Worm (Caenorhabditis elegans) whole organism, L4 larva: Measurements from ENCODE around the gene W07G1.1.
"Not testable (repeated sequence)": the region's sequence is repeated elsewhere in the genome, so short reads cannot be mapped to it uniquely, and the experiment has no call there.

Experiments
- F37D6.2 ChIP-seq: sonication (generic microtip); optimal IDR thresholded peaks from 2 replicates; lab custom pipeline; 2016; ENCODE audit warnings: mild to moderate bottlenecking, missing genetic modification characterization, missing compliant biosample characterization
- F44E2.7 ChIP-seq: fragments of 200-800 bp; sonication (Bioruptor generic); IDR thresholded peaks from 2 replicates; pipeline ENCODE4 v2.1.2; 2022; ENCODE audit warnings: missing genetic modification characterization, missing compliant biosample characterization
- F49E8.2 ChIP-seq: sonication (generic microtip); optimal IDR thresholded peaks from 2 replicates; lab custom pipeline; 2016; ENCODE audit warnings: missing compliant biosample characterization, mild to moderate bottlenecking, missing genetic modification characterization, borderline replicate concordance
- Y105C5A.15 ChIP-seq: fragments of 200-800 bp; sonication (Bioruptor generic); IDR thresholded peaks from 2 replicates; pipeline ENCODE4 v1.3.6; 2022; ENCODE audit warnings: missing genetic modification characterization, missing compliant biosample characterization
- aha-1 ChIP-seq: fragments of 150-350 bp; peaks from one replicate; lab custom pipeline; 2014; ENCODE audit warnings: missing biosample characterization, missing genetic modification characterization
- ceh-32 ChIP-seq: sonication (generic microtip); optimal IDR thresholded peaks from 2 replicates; lab custom pipeline; 2016; ENCODE audit warnings: mild to moderate bottlenecking, missing genetic modification characterization, missing compliant biosample characterization; ENCODE audit not compliant: poor library complexity
- dpl-1 ChIP-seq: fragments of 150-350 bp; optimal IDR thresholded peaks from 2 replicates; lab custom pipeline; 2014; ENCODE audit warnings: missing biosample characterization, missing genetic modification reagents, missing genetic modification characterization
- fos-1 ChIP-seq: fragments of 150-350 bp; optimal IDR thresholded peaks from 2 replicates; lab custom pipeline; 2014; ENCODE audit warnings: missing biosample characterization, missing genetic modification characterization
- lin-13 ChIP-seq: fragments of 150-350 bp; optimal IDR thresholded peaks from 2 replicates; lab custom pipeline; 2014; ENCODE audit warnings: missing biosample characterization, missing genetic modification reagents, missing genetic modification characterization
- lin-15B ChIP-seq: fragments of 150-350 bp; sonication (generic microtip); optimal IDR thresholded peaks from 3 replicates; lab custom pipeline; 2014; ENCODE audit warnings: missing biosample characterization, missing genetic modification characterization
- nhr-237 ChIP-seq: sonication (generic microtip); optimal IDR thresholded peaks from 2 replicates; lab custom pipeline; 2017; ENCODE audit warnings: missing biosample characterization, missing genetic modification characterization
- tra-1 ChIP-seq: fragments of 200-800 bp; sonication (Bioruptor generic); IDR thresholded peaks from 2 replicates; pipeline ENCODE4 v1.3.6; 2022; ENCODE audit warnings: missing genetic modification reagents, missing genetic modification characterization, missing compliant biosample characterization
- unc-62 ChIP-seq, 3 experiments: fragments of 150-350 bp in 1 of 3; sonication (generic microtip); optimal IDR thresholded peaks in 2 of 3; peaks in 1 of 3; 1 replicate in 1 of 3; 2 replicates in 2 of 3; lab custom pipeline; 2014 to 2017; ENCODE audit warnings: missing biosample characterization in 3 of 3, missing genetic modification characterization in 3 of 3, missing genetic modification reagents in 3 of 3, missing genotype in 1 of 3
- vab-7 ChIP-seq: fragments of 200-800 bp; sonication (Bioruptor generic); IDR thresholded peaks from 2 replicates; pipeline ENCODE4 v1.3.6; 2022; ENCODE audit warnings: missing genetic modification reagents, missing genetic modification characterization, missing compliant biosample characterization

DNA sequence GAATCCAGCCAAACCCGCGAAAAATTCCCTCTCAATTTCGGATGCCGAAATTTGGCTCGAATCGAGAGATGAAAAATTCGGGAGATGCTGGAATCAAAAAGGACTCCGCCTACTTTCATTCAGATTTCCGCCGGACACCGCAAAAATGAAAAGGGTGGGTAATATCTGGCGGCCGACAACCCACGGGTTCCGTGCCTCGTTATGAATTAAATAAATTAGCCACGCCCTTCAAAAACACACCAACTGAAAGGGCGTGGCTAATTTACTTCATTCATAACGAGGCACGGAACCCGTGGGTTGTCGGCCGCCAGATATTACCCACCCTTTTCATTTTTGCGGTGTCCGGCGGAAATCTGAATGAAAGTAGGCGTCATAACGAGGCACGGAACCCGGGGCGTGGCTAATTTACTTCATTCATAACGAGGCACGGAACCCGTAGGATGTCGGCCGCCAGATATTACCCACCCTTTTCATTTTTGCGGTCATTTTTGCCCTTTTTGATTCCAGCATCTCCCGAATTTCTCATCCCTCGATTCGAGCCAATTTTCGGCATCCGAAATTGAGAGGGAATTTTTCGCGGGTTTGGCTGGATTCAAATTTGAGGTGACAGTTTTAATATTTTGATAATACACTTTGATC lies 7.1 kb upstream of the W07G1.1 start:
- not testable (repeated sequence) for TF ChIP-seq vab-7 (GFP tag; lab: Robert Waterston, UW); aha-1 (tag; lab: Kevin White, UChicago); F49E8.2 (tag; lab: Kevin White, UChicago); F37D6.2; lin-15B; lin-13 (GFP tag; lab: Kevin White, UChicago); fos-1 (tag; lab: Kevin White, UChicago); F44E2.7 (GFP tag; lab: Robert Waterston, UW); Y105C5A.15 (GFP tag; lab: Robert Waterston, UW); nhr-237 (tag; lab: Kevin White, UChicago); unc-62 (GFP tag; optimal IDR thresholded peaks at IDR 0.05 in 1 of 2; lab: Kevin White, UChicago); unc-62 (tag; optimal IDR thresholded peaks at IDR 0.05; lab: Kevin White, UChicago); tra-1; ceh-32; dpl-1 (GFP tag; lab: Kevin White, UChicago)
